Fruit fly (Drosophila melanogaster): ENCODE measurements around the gene MED24.

MED24 gene

dm6 chr3L:8186627-8187396, 4.3 kb upstream of the MED24 start, which contains the start of the genes ERR and Atg18a (continued):
- peak; percentile 58 for TF ChIP-seq CG17385 (GFP tag; optimal IDR thresholded peaks at IDR 0.05)
- peak; percentile 64 for TF ChIP-seq CG17328 (GFP tag; IDR thresholded peaks at IDR 0.05)
- TF ChIP-seq sqz (GFP tag; optimal IDR thresholded peaks at IDR 0.05), result no peak
- TF ChIP-seq nerfin-1 (tag; optimal IDR thresholded peaks at IDR 0.05), result peak; percentile 72
- peak; percentile 90 for TF ChIP-seq CG11456 (GFP tag; IDR thresholded peaks at IDR 0.05)
- peak; percentile 76 for TF ChIP-seq CG8089 (GFP tag; optimal IDR thresholded peaks at IDR 0.05)
- peak; percentile 48; the same call in 1 of the 2 replicates for TF ChIP-seq Dref (GFP tag; IDR thresholded peaks at IDR 0.05)
- TF ChIP-seq D19A (tag; optimal IDR thresholded peaks at IDR 0.05), result no peak
- TF ChIP-seq Pdp1 (GFP tag; optimal IDR thresholded peaks at IDR 0.05), result peak; percentile 61 to 89
- TF ChIP-seq ase (GFP tag; IDR thresholded peaks at IDR 0.05), result peak; percentile 78
- TF ChIP-seq lab (GFP tag; optimal IDR thresholded peaks at IDR 0.05), result peak; percentile 83
- TF ChIP-seq bcd (GFP tag; optimal IDR thresholded peaks at IDR 0.05), result peak; percentile 88
- TF ChIP-seq dati (GFP tag; IDR thresholded peaks at IDR 0.05), result no peak
- peak; percentile 87 for TF ChIP-seq esg (GFP tag; conservative IDR thresholded peaks at IDR 0.05)
- TF ChIP-seq CG15514 (GFP tag; optimal IDR thresholded peaks at IDR 0.05), result peak; percentile 99
- peak; percentile 85 for TF ChIP-seq CG14014 (GFP tag; IDR thresholded peaks at IDR 0.05)
- TF ChIP-seq tna (GFP tag; IDR thresholded peaks at IDR 0.05; ENCODE audit: partially characterized antibody), result no peak
- peak; percentile 65 for TF ChIP-seq E2f2 (GFP tag; IDR thresholded peaks at IDR 0.05)
- TF ChIP-seq CG4424 (GFP tag; optimal IDR thresholded peaks at IDR 0.05), result peak; percentile 79
- TF ChIP-seq Xbp1 (GFP tag; optimal IDR thresholded peaks at IDR 0.05), result peak; percentile 92
- peak; percentile 67 for TF ChIP-seq CG13624 (GFP tag; optimal IDR thresholded peaks at IDR 0.05)
- TF ChIP-seq ro (GFP tag; IDR thresholded peaks at IDR 0.05), result peak; percentile 62; the same call in 1 of the 2 replicates
- TF ChIP-seq Sin3A (optimal IDR thresholded peaks at IDR 0.05), result peak; percentile 98
- peak; percentile 76 for TF ChIP-seq CG8478 (optimal IDR thresholded peaks at IDR 0.05)
- no peak for TF ChIP-seq CG9437 (GFP tag; optimal IDR thresholded peaks at IDR 0.05)
- peak; percentile 4 for TF ChIP-seq CG4282 (GFP tag; optimal IDR thresholded peaks at IDR 0.05)
- TF ChIP-seq CG12219 (GFP tag; optimal IDR thresholded peaks at IDR 0.05), result no peak
- no peak for TF ChIP-seq Dfd (GFP tag; optimal IDR thresholded peaks at IDR 0.05)
- TF ChIP-seq gt (GFP tag; IDR thresholded peaks at IDR 0.05), result peak; percentile 71
- peak; percentile 68 for TF ChIP-seq CG10979 (tag; optimal IDR thresholded peaks at IDR 0.05)
- TF ChIP-seq ken (GFP tag; IDR thresholded peaks at IDR 0.05), result peak; percentile 87
- no peak for TF ChIP-seq sc (optimal IDR thresholded peaks at IDR 0.05)
- TF ChIP-seq sc (GFP tag; optimal IDR thresholded peaks at IDR 0.05), result peak; percentile 56
- no peak for TF ChIP-seq CTCF (GFP tag; optimal IDR thresholded peaks at IDR 0.05)
- peak; percentile 74 for TF ChIP-seq zen (tag; optimal IDR thresholded peaks at IDR 0.05)
- peak; percentile 80 for TF ChIP-seq Oaz (GFP tag; IDR thresholded peaks at IDR 0.05)
- TF ChIP-seq CG18619 (GFP tag; optimal IDR thresholded peaks at IDR 0.05), result peak; percentile 86
- peak; percentile 76 for TF ChIP-seq Sry-β (GFP tag; optimal IDR thresholded peaks at IDR 0.05)
- peak; percentile 89 for TF ChIP-seq CG7372 (GFP tag; IDR thresholded peaks at IDR 0.05)
- peak; percentile 76 for TF ChIP-seq Bdp1 (GFP tag; optimal IDR thresholded peaks at IDR 0.05)
- peak; percentile 86 for TF ChIP-seq Dbx (GFP tag; IDR thresholded peaks at IDR 0.05)
- peak; percentile 65 for TF ChIP-seq amos (GFP tag; IDR thresholded peaks at IDR 0.05; ENCODE audit: partially characterized antibody)
- TF ChIP-seq CG6854 (GFP tag; optimal IDR thresholded peaks at IDR 0.05), result no peak
- peak; percentile 56 for TF ChIP-seq CG15011 (GFP tag; optimal IDR thresholded peaks at IDR 0.05)
- TF ChIP-seq yki (optimal IDR thresholded peaks at IDR 0.05), result no peak
- TF ChIP-seq mam (GFP tag; optimal IDR thresholded peaks at IDR 0.05), result peak; percentile 94
- no peak for TF ChIP-seq Kr (GFP tag; optimal IDR thresholded peaks at IDR 0.05)
- peak; percentile 9 for TF ChIP-seq TFAM (GFP tag; optimal IDR thresholded peaks at IDR 0.05)
- peak in 1 of 2 experiments; percentile 49 for TF ChIP-seq Trl (optimal IDR thresholded peaks at IDR 0.05)
- TF ChIP-seq Trl (GFP tag; optimal IDR thresholded peaks at IDR 0.05), result peak; percentile 84
- TF ChIP-seq hbn (GFP tag; IDR thresholded peaks at IDR 0.05; ENCODE audit: partially characterized antibody), result peak; percentile 50; the same call in 1 of the 2 replicates
- peak; percentile 85 for TF ChIP-seq CG4360 (GFP tag; IDR thresholded peaks at IDR 0.05)

Measured in whole organism, embryonic.